Fruit fly (Drosophila melanogaster) Kc167 (cell line): ENCODE measurements around the gene CG46026.

ENCODE experiments used
- Sin3A ChIP-seq: fragments of >200 bp; optimal IDR thresholded peaks from 2 replicates; lab custom pipeline; 2018; ENCODE audit warnings: missing external identifiers
- h ChIP-seq: fragments of >200 bp; optimal IDR thresholded peaks from 3 replicates; lab custom pipeline; 2018; ENCODE audit warnings: missing external identifiers
- insv ChIP-seq: fragments of >200 bp; optimal IDR thresholded peaks from 3 replicates; lab custom pipeline; 2018; ENCODE audit warnings: missing external identifiers
- psq ChIP-seq: fragments of >200 bp; optimal IDR thresholded peaks from 2 replicates; lab custom pipeline; 2017; ENCODE audit warnings: missing external identifiers

- no peak for TF ChIP-seq h (lab: Kevin White, UChicago)
- no peak for TF ChIP-seq insv
- no peak for TF ChIP-seq psq (lab: Kevin White, UChicago)
- TF ChIP-seq Sin3A: no peak
These were observed 28.3 kb downstream of the CG46026 start, which contains the start of gene Osi19 for dm6 chr3R:6334906-6335433.
